Worm (Caenorhabditis elegans): ENCODE results near the gene C10E2.5.
A peak's percentile ranks its signal among the peaks of the same experiment; 100 is the strongest.

Gene C10E2.5

DNA sequence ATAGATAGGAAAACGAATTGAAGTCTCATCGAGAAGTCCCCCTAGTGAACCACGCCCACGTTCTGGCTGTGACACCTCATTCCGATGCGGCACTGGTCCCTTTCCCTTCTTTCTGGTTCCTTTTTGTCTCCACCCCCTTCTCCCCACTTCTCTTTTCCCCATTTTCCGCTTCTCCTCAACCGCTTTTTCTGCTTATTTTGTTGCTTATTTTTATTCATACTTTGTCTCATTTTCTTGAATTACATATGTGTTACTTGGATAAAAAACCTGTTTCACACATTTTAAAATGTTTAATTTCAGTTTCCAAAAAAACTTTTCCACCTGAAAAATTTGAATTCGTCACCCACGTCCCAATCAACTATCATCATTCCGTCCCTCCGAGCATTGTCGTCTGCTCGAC lies 43.0 kb downstream of the C10E2.5 start, which contains the start of gene lgc-53:
Gene lgc-53 (plus strand): TSS at position 301 of the 400 bp plus-strand sequence.
- TF ChIP-seq nhr-47 (tag; optimal IDR thresholded peaks at IDR 0.05) (no peak), unc-130 (tag; optimal IDR thresholded peaks at IDR 0.05) (no peak), fkh-4 (tag; optimal IDR thresholded peaks at IDR 0.05; ENCODE audit: borderline replicate concordance) (no peak), C34B4.2 (tag; optimal IDR thresholded peaks at IDR 0.05) (no peak), efl-3 (GFP tag; optimal IDR thresholded peaks at IDR 0.05) (no peak)

DNA sequence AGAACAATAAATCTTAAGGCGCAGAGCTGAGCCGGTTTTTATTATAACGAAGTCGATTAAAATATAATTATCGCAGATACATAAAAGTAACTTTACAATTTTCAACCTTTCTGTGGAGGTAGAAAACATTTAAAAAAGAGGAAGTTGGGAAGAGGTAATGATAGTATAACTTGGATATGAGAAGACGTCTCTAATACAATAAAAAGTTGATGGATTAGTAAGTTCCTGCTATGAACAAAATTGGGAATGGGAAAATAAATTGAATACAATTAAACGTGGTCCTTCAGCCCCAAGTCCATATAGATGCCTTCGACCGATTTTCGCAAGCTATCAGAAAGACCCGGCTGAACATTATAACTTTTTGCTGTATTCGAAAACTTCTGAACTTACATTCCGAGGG lies 48.8 kb downstream of the C10E2.5 start:
- no peak for TF ChIP-seq ceh-63 (GFP tag; optimal IDR thresholded peaks at IDR 0.05)
- no peak for TF ChIP-seq nhr-77 (tag; optimal IDR thresholded peaks at IDR 0.05)
- TF ChIP-seq dsc-1 (tag; optimal IDR thresholded peaks at IDR 0.05), result no peak

DNA sequence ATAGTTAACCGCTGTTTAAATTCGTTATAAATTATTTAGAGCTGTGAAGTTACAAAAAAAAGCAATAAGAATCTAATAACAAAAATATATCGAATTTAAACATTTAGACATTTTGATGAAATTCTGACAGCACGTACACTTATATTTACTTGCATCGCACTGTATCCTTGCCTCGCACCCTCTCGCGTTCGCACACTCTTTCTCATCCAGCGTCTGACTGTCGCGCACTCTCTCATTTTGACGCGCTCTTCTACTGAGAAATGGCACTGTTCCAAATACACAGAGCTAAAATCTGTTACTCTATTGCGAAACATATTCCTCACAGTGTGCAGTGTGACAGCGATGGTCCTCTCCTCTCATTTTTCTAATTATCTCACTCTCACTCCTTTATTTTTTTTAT lies 50.3 kb downstream of the C10E2.5 start:
- TF ChIP-seq hpl-2 (GFP tag; optimal IDR thresholded peaks at IDR 0.05) (no peak), irx-1 (tag; optimal IDR thresholded peaks at IDR 0.05) (no peak), sox-4 (tag; optimal IDR thresholded peaks at IDR 0.05) (no peak), nhr-76 (tag; optimal IDR thresholded peaks at IDR 0.05) (no peak), nhr-237 (tag; optimal IDR thresholded peaks at IDR 0.05) (no peak), ceh-63 (GFP tag; optimal IDR thresholded peaks at IDR 0.05) (no peak), isw-1 (GFP tag; IDR thresholded peaks at IDR 0.05) (no peak), tlp-1 (tag; optimal IDR thresholded peaks at IDR 0.05) (no peak), nhr-85 (tag) (peak; percentile 32), pag-3 (tag; optimal IDR thresholded peaks at IDR 0.05; ENCODE audit: borderline replicate concordance, insufficient read depth) (no peak), nhr-84 (tag; optimal IDR thresholded peaks at IDR 0.05) (no peak), blmp-1 (tag; optimal IDR thresholded peaks at IDR 0.05) (no peak), sup-37 (GFP tag; optimal IDR thresholded peaks at IDR 0.05) (no peak), lin-35 (GFP tag; optimal IDR thresholded peaks at IDR 0.05) (peak; percentile 26 to 28), lir-3 (tag; optimal IDR thresholded peaks at IDR 0.05; ENCODE audit: poor library complexity) (no peak), swsn-7 (tag; optimal IDR thresholded peaks at IDR 0.05) (peak; percentile 73), zag-1 (tag; optimal IDR thresholded peaks at IDR 0.05) (no peak), F16B12.6 (tag; optimal IDR thresholded peaks at IDR 0.05) (no peak), dsc-1 (tag; optimal IDR thresholded peaks at IDR 0.05) (no peak), mdl-1 (tag; optimal IDR thresholded peaks at IDR 0.05) (peak in 1 of 2 experiments; percentile 36), ama-1 (optimal IDR thresholded peaks at IDR 0.05) (no peak), skn-1 (tag; optimal IDR thresholded peaks at IDR 0.05) (peak; percentile 46), mab-9 (GFP tag; IDR thresholded peaks at IDR 0.05) (no peak), nhr-47 (tag; optimal IDR thresholded peaks at IDR 0.05) (peak; percentile 56), ztf-4 (tag; optimal IDR thresholded peaks at IDR 0.05) (no peak), mep-1 (tag; optimal IDR thresholded peaks at IDR 0.05) (peak; percentile 43), grh-1 (GFP tag; IDR thresholded peaks at IDR 0.05) (no peak), hlh-17 (GFP tag; optimal IDR thresholded peaks at IDR 0.05; ENCODE audit: borderline replicate concordance) (no peak), lin-14 (GFP tag; optimal IDR thresholded peaks at IDR 0.05) (peak; percentile 80), ztf-11 (tag; optimal IDR thresholded peaks at IDR 0.05) (no peak), jun-1 (tag; optimal IDR thresholded peaks at IDR 0.05) (peak; percentile 21), fkh-8 (tag; optimal IDR thresholded peaks at IDR 0.05) (no peak), mef-2 (tag; optimal IDR thresholded peaks at IDR 0.05) (no peak), aly-2 (tag; optimal IDR thresholded peaks at IDR 0.05) (no peak), ceh-8 (GFP tag; optimal IDR thresholded peaks at IDR 0.05) (no peak), rnt-1 (tag; optimal IDR thresholded peaks at IDR 0.05) (peak; percentile 56), snpc-4 (tag; optimal IDR thresholded peaks at IDR 0.05) (peak; percentile 5), C34B4.2 (tag; optimal IDR thresholded peaks at IDR 0.05) (no peak), elt-2 (tag; optimal IDR thresholded peaks at IDR 0.05) (no peak), lin-13 (GFP tag; optimal IDR thresholded peaks at IDR 0.05) (no peak), ceh-88 (GFP tag; IDR thresholded peaks at IDR 0.05) (no peak), zip-4 (GFP tag; optimal IDR thresholded peaks at IDR 0.05) (peak; percentile 9), pqm-1 (tag; optimal IDR thresholded peaks at IDR 0.05) (no peak), efl-3 (GFP tag; optimal IDR thresholded peaks at IDR 0.05) (no peak), aha-1 (tag; optimal IDR thresholded peaks at IDR 0.05) (no peak), hlh-4 (tag; optimal IDR thresholded peaks at IDR 0.05) (no peak)
